Fruit fly (Drosophila melanogaster) whole organism, embryonic: ENCODE results near the gene CG6574.

Experiments
- Abd-B ChIP-seq: fragments of 200-800 bp; sonication (Bioruptor generic); optimal IDR thresholded peaks from 2 replicates; lab custom pipeline; 2018; ENCODE audit warnings: missing biosample characterization, mild to moderate bottlenecking, missing genetic modification characterization, moderate library complexity
- CG10209 ChIP-seq: fragments of 200-800 bp; sonication (Bioruptor generic); optimal IDR thresholded peaks from 3 replicates; lab custom pipeline; 2017; ENCODE audit warnings: missing biosample characterization, mild to moderate bottlenecking, missing genetic modification characterization, missing genetic modification reagents
- CG13775 ChIP-seq: fragments of 200-800 bp; sonication (Bioruptor generic); optimal IDR thresholded peaks from 3 replicates; lab custom pipeline; 2017; ENCODE audit warnings: missing biosample characterization, mild to moderate bottlenecking, missing genetic modification characterization
- CG14965 ChIP-seq: fragments of 200-800 bp; sonication (Bioruptor generic); optimal IDR thresholded peaks from 2 replicates; lab custom pipeline; 2016; ENCODE audit warnings: missing biosample characterization, missing genetic modification characterization, borderline replicate concordance
- CG15601 ChIP-seq: fragments of 200-800 bp; sonication (Bioruptor generic); optimal IDR thresholded peaks from 3 replicates; lab custom pipeline; 2019; ENCODE audit warnings: missing biosample characterization, mild to moderate bottlenecking, missing genetic modification characterization, moderate library complexity
- CG16813 ChIP-seq: fragments of 200-800 bp; sonication (Bioruptor generic); IDR thresholded peaks from 3 replicates; pipeline ENCODE4 v1.3.6; 2022; ENCODE audit warnings: missing biosample characterization, missing genetic modification characterization; ENCODE audit not compliant: partially characterized antibody
- CG17612 ChIP-seq: fragments of 200-800 bp; sonication (Bioruptor generic); IDR thresholded peaks from 2 replicates; pipeline ENCODE4 v1.3.6; 2022; ENCODE audit warnings: missing biosample characterization, missing genetic modification characterization
- CG18764 ChIP-seq: fragments of 200-800 bp; sonication (Bioruptor generic); optimal IDR thresholded peaks from 3 replicates; lab custom pipeline; 2016; ENCODE audit warnings: missing biosample characterization, missing genetic modification characterization
- CG33213 ChIP-seq: fragments of 200-800 bp; sonication (Bioruptor generic); optimal IDR thresholded peaks from 3 replicates; lab custom pipeline; 2016; ENCODE audit warnings: missing biosample characterization, missing genetic modification characterization
- CG34376 ChIP-seq: fragments of 200-800 bp; sonication (Bioruptor generic); optimal IDR thresholded peaks from 2 replicates; lab custom pipeline; 2018; ENCODE audit warnings: missing biosample characterization, mild to moderate bottlenecking, missing genetic modification characterization
- CG34422 ChIP-seq: fragments of 200-800 bp; sonication (Bioruptor generic); IDR thresholded peaks from 3 replicates; pipeline ENCODE4 v1.3.6; 2022; ENCODE audit warnings: missing biosample characterization, missing genetic modification characterization
- CG3838 ChIP-seq: fragments of 200-800 bp; sonication (Bioruptor generic); optimal IDR thresholded peaks from 3 replicates; lab custom pipeline; 2016; ENCODE audit warnings: missing biosample characterization, missing genetic modification characterization
- CG4820 ChIP-seq: fragments of 200-800 bp; sonication (Bioruptor generic); optimal IDR thresholded peaks from 3 replicates; lab custom pipeline; 2016; ENCODE audit warnings: missing biosample characterization, missing genetic modification characterization
- CG6654 ChIP-seq: fragments of 200-800 bp; sonication (Bioruptor generic); optimal IDR thresholded peaks from 2 replicates; lab custom pipeline; 2017; ENCODE audit warnings: missing biosample characterization, mild to moderate bottlenecking, missing genetic modification characterization
- CG7271 ChIP-seq: fragments of 200-800 bp; sonication (Bioruptor generic); optimal IDR thresholded peaks from 2 replicates; lab custom pipeline; 2018; ENCODE audit warnings: missing biosample characterization, mild to moderate bottlenecking, missing genetic modification characterization, moderate library complexity
- CG7786 ChIP-seq: fragments of 200-800 bp; sonication (Bioruptor generic); optimal IDR thresholded peaks from 2 replicates; lab custom pipeline; 2016; ENCODE audit warnings: missing biosample characterization, missing genetic modification characterization
- Dad ChIP-seq: fragments of 200-800 bp; sonication (Bioruptor generic); optimal IDR thresholded peaks from 3 replicates; lab custom pipeline; 2016; ENCODE audit warnings: missing biosample characterization, missing genetic modification characterization
- Gsc ChIP-seq: fragments of 200-800 bp; sonication (Bioruptor generic); IDR thresholded peaks from 2 replicates; pipeline ENCODE4 v1.3.6; 2022; ENCODE audit warnings: missing biosample characterization, missing genetic modification characterization
- HHEX ChIP-seq: fragments of 200-800 bp; sonication (Bioruptor generic); optimal IDR thresholded peaks from 3 replicates; lab custom pipeline; 2017; ENCODE audit warnings: missing biosample characterization, mild to moderate bottlenecking, missing genetic modification characterization, missing genetic modification reagents
- Hey ChIP-seq: fragments of 200-800 bp; sonication (Bioruptor generic); optimal IDR thresholded peaks from 3 replicates; lab custom pipeline; 2018; ENCODE audit warnings: missing biosample characterization, mild to moderate bottlenecking, missing genetic modification characterization
- Hmx ChIP-seq: fragments of 200-800 bp; sonication (Bioruptor generic); optimal IDR thresholded peaks from 2 replicates; lab custom pipeline; 2016; ENCODE audit warnings: missing biosample characterization, missing genetic modification characterization
- Hr39 ChIP-seq: fragments of >200 bp; optimal IDR thresholded peaks from 2 replicates; lab custom pipeline; 2017
- Jarid2 ChIP-seq: fragments of 200-800 bp; sonication (Bioruptor generic); optimal IDR thresholded peaks from 3 replicates; lab custom pipeline; 2017; ENCODE audit warnings: mild to moderate bottlenecking, missing biosample characterization, missing genetic modification reagents, missing genetic modification characterization
- Nf-YA ChIP-seq: fragments of 200-800 bp; sonication (Bioruptor generic); IDR thresholded peaks from 2 replicates; pipeline ENCODE4 v1.3.6; 2022; ENCODE audit warnings: missing biosample characterization, missing genetic modification characterization
- NfI ChIP-seq: fragments of 200-800 bp; sonication (Bioruptor generic); optimal IDR thresholded peaks from 3 replicates; lab custom pipeline; 2018; ENCODE audit warnings: missing biosample characterization, mild to moderate bottlenecking, missing genetic modification characterization, moderate library complexity
- Opbp ChIP-seq: fragments of 200-800 bp; sonication (Bioruptor generic); IDR thresholded peaks from 3 replicates; pipeline ENCODE4 v1.3.6; 2022; ENCODE audit warnings: missing biosample characterization, missing genetic modification characterization; ENCODE audit not compliant: partially characterized antibody
- Side ChIP-seq: fragments of 200-800 bp; sonication (Bioruptor generic); optimal IDR thresholded peaks from 2 replicates; lab custom pipeline; 2016; ENCODE audit warnings: missing biosample characterization, missing genetic modification characterization
- Sin3A ChIP-seq: fragments of >200 bp; optimal IDR thresholded peaks from 2 replicates; lab custom pipeline; 2018
- Trl ChIP-seq, 3 experiments: fragments of >200 bp in 2 of 3; fragments of 200-800 bp in 1 of 3; sonication (Bioruptor generic) in 1 of 3; optimal IDR thresholded peaks; 2 replicates in 1 of 3; 3 replicates in 2 of 3; lab custom pipeline; 2016 to 2017; ENCODE audit warnings: missing biosample characterization in 1 of 3, missing genetic modification characterization in 1 of 3
- ac ChIP-seq: fragments of 200-800 bp; sonication (Bioruptor generic); optimal IDR thresholded peaks from 3 replicates; lab custom pipeline; 2017; ENCODE audit warnings: missing biosample characterization, mild to moderate bottlenecking, missing genetic modification characterization
- ap ChIP-seq: fragments of 200-800 bp; sonication (Bioruptor generic); IDR thresholded peaks from 2 replicates; pipeline ENCODE4 v1.3.6; 2022; ENCODE audit warnings: missing biosample characterization, missing genetic modification characterization
- cg ChIP-seq: fragments of 200-800 bp; sonication (Bioruptor generic); optimal IDR thresholded peaks from 3 replicates; lab custom pipeline; 2019; ENCODE audit warnings: missing biosample characterization, mild to moderate bottlenecking, missing genetic modification characterization, moderate library complexity
- crp ChIP-seq, 2 experiments: fragments of 200-800 bp; sonication (Bioruptor generic); optimal IDR thresholded peaks; 2 replicates in 1 of 2; 3 replicates in 1 of 2; lab custom pipeline; 2017; ENCODE audit warnings: missing biosample characterization in 2 of 2, missing genetic modification characterization in 2 of 2, mild to moderate bottlenecking in 1 of 2, moderate library complexity in 1 of 2
- dati ChIP-seq: fragments of 200-800 bp; sonication (Bioruptor generic); IDR thresholded peaks from 2 replicates; pipeline ENCODE4 v1.3.6; 2022; ENCODE audit warnings: missing biosample characterization, missing genetic modification characterization
- en ChIP-seq: fragments of 200-800 bp; sonication (Bioruptor generic); optimal IDR thresholded peaks from 2 replicates; lab custom pipeline; 2016; ENCODE audit warnings: missing biosample characterization, missing genetic modification characterization
- eve ChIP-seq, 2 experiments: fragments of >200 bp; optimal IDR thresholded peaks; 2 replicates each; lab custom pipeline; 2017; ENCODE audit warnings: missing biosample characterization in 2 of 2, missing genetic modification characterization in 2 of 2
- exex ChIP-seq: fragments of 200-800 bp; sonication (Bioruptor generic); optimal IDR thresholded peaks from 4 replicates; lab custom pipeline; 2018; ENCODE audit warnings: missing biosample characterization, mild to moderate bottlenecking, missing genetic modification characterization, moderate library complexity
- fru ChIP-seq: fragments of >200 bp; optimal IDR thresholded peaks from 2 replicates; lab custom pipeline; 2017
- her ChIP-seq: fragments of 200-800 bp; sonication (Bioruptor generic); optimal IDR thresholded peaks from 2 replicates; lab custom pipeline; 2016; ENCODE audit warnings: missing biosample characterization, missing genetic modification characterization
- maf-S ChIP-seq: fragments of 200-800 bp; sonication (Bioruptor generic); optimal IDR thresholded peaks from 2 replicates; lab custom pipeline; 2016; ENCODE audit warnings: missing biosample characterization, missing genetic modification characterization
- onecut ChIP-seq: fragments of 200-800 bp; sonication (Bioruptor generic); IDR thresholded peaks from 2 replicates; pipeline ENCODE4 v1.3.6; 2022; ENCODE audit warnings: missing biosample characterization, missing genetic modification characterization
- otp ChIP-seq: fragments of 200-800 bp; sonication (Bioruptor generic); IDR thresholded peaks from 3 replicates; pipeline ENCODE4, ENCODE4 v1.3.6; 2022; ENCODE audit warnings: missing biosample characterization, missing genetic modification characterization
- pum ChIP-seq: fragments of 200-800 bp; sonication (Bioruptor generic); optimal IDR thresholded peaks from 2 replicates; lab custom pipeline; 2016; ENCODE audit warnings: missing biosample characterization, missing genetic modification characterization
- schlank ChIP-seq: fragments of 200-800 bp; sonication (Bioruptor generic); optimal IDR thresholded peaks from 2 replicates; lab custom pipeline; 2018; ENCODE audit warnings: missing biosample characterization, mild to moderate bottlenecking, missing genetic modification characterization
- sens-2 ChIP-seq: fragments of 200-800 bp; sonication (Bioruptor generic); IDR thresholded peaks from 2 replicates; pipeline ENCODE4 v1.3.6; 2022; ENCODE audit warnings: missing biosample characterization, missing genetic modification characterization
- stwl ChIP-seq: fragments of 200-800 bp; sonication (Bioruptor generic); optimal IDR thresholded peaks from 3 replicates; lab custom pipeline; 2018; ENCODE audit warnings: missing biosample characterization, mild to moderate bottlenecking, missing genetic modification characterization, moderate library complexity
- tgo ChIP-seq: fragments of 200-800 bp; sonication (Bioruptor generic); IDR thresholded peaks from 3 replicates; pipeline ENCODE4 v1.3.6; 2022; ENCODE audit warnings: missing biosample characterization, missing genetic modification characterization
- toy ChIP-seq: fragments of 200-800 bp; sonication (Bioruptor generic); IDR thresholded peaks from 2 replicates; pipeline ENCODE4 v1.3.6; 2022; ENCODE audit warnings: missing biosample characterization, missing genetic modification characterization
- ttk ChIP-seq: fragments of 200-800 bp; sonication (Bioruptor generic); IDR thresholded peaks from 2 replicates; pipeline ENCODE4 v2.1.2; 2022; ENCODE audit warnings: missing biosample characterization, missing genetic modification characterization
- tx ChIP-seq: fragments of 200-800 bp; sonication (Bioruptor generic); optimal IDR thresholded peaks from 2 replicates; lab custom pipeline; 2016; ENCODE audit warnings: missing biosample characterization, missing genetic modification characterization
- wdn ChIP-seq: fragments of 200-800 bp; sonication (Bioruptor generic); IDR thresholded peaks from 2 replicates; pipeline ENCODE4 v1.3.6; 2022; ENCODE audit warnings: missing biosample characterization, missing genetic modification characterization

The CG6574 gene

dm6 chr3R:10872148-10872783 lies 9.5 kb upstream of the CG6574 start, which contains the start of gene Fdh (continued):
- TF ChIP-seq Abd-B (GFP tag; lab: Kevin White, UChicago) (no peak), onecut (no peak), CG7271 (tag; lab: Kevin White, UChicago) (peak; percentile 66), exex (tag; lab: Kevin White, UChicago) (peak; percentile 40), Sin3A (lab: Kevin White, UChicago) (peak; percentile 70), crp (GFP tag; optimal IDR thresholded peaks at IDR 0.05; lab: Kevin White, UChicago) (peak; percentile 78 to 90), CG17612 (no peak), Opbp (GFP tag; lab: Robert Waterston, UW) (peak; percentile 96), NfI (GFP tag; lab: Kevin White, UChicago) (peak; percentile 68), CG16813 (no peak), fru (no peak), CG4820 (GFP tag; lab: Kevin White, UChicago) (peak; percentile 100), CG14965 (GFP tag; lab: Kevin White, UChicago) (no peak), Hey (tag; lab: Kevin White, UChicago) (no peak), maf-S (GFP tag; lab: Kevin White, UChicago) (no peak), Dad (GFP tag; lab: Kevin White, UChicago) (no peak), schlank (tag; lab: Kevin White, UChicago) (peak; percentile 41), CG18764 (GFP tag; lab: Kevin White, UChicago) (peak; percentile 27), eve (GFP tag; optimal IDR thresholded peaks at IDR 0.05; lab: Kevin White, UChicago) (no peak), en (no peak), otp (no peak), toy (no peak), sens-2 (GFP tag; lab: Robert Waterston, UW) (no peak), CG6654 (GFP tag; lab: Kevin White, UChicago) (peak; percentile 18), CG7786 (GFP tag; lab: Kevin White, UChicago) (no peak), CG34422 (GFP tag; lab: Robert Waterston, UW) (peak; percentile 34; the same call in 1 of the 3 replicates), Hmx (no peak), ap (GFP tag; lab: Robert Waterston, UW) (no peak), ac (GFP tag; lab: Kevin White, UChicago) (no peak), Hr39 (lab: Kevin White, UChicago) (no peak), her (no peak), Nf-YA (GFP tag; lab: Robert Waterston, UW) (no peak), CG15601 (tag; lab: Kevin White, UChicago) (peak; percentile 69), HHEX (GFP tag; lab: Kevin White, UChicago) (peak; percentile 66), CG33213 (GFP tag; lab: Kevin White, UChicago) (peak; percentile 60), CG13775 (GFP tag; lab: Kevin White, UChicago) (peak; percentile 80), Gsc (GFP tag; lab: Robert Waterston, UW) (no peak), Jarid2 (peak; percentile 6), Side (GFP tag; lab: Kevin White, UChicago) (no peak), wdn (GFP tag; lab: Robert Waterston, UW) (no peak), dati (GFP tag; lab: Robert Waterston, UW) (no peak), tgo (GFP tag; lab: Robert Waterston, UW) (peak; percentile 41; the same call in 2 of the 3 replicates), tx (GFP tag; lab: Kevin White, UChicago) (no peak), Trl (optimal IDR thresholded peaks at IDR 0.05; lab: Kevin White, UChicago) (no peak), Trl (GFP tag; optimal IDR thresholded peaks at IDR 0.05; lab: Kevin White, UChicago) (peak; percentile 45), CG3838 (GFP tag; lab: Kevin White, UChicago) (no peak), CG34376 (GFP tag; lab: Kevin White, UChicago) (peak; percentile 52), pum (no peak), CG10209 (GFP tag; lab: Kevin White, UChicago) (peak; percentile 44), cg (GFP tag; lab: Kevin White, UChicago) (no peak), stwl (peak; percentile 74), ttk (GFP tag; lab: Robert Waterston, UW) (no peak)
